Fruit fly (Drosophila melanogaster) whole organism, embryonic: ENCODE data around the gene CG33927.
A peak's percentile ranks its signal among the peaks of the same experiment; 100 is the strongest.

Experiments
- Abd-B ChIP-seq: fragments of 200-800 bp; sonication (Bioruptor generic); optimal IDR thresholded peaks from 2 replicates; lab custom pipeline; 2018; ENCODE audit warnings: missing biosample characterization, mild to moderate bottlenecking, missing genetic modification characterization, moderate library complexity
- B-H2 ChIP-seq: fragments of 200-800 bp; sonication (Bioruptor generic); optimal IDR thresholded peaks from 2 replicates; lab custom pipeline; 2018; ENCODE audit warnings: missing biosample characterization, mild to moderate bottlenecking, missing genetic modification characterization
- CG10209 ChIP-seq: fragments of 200-800 bp; sonication (Bioruptor generic); optimal IDR thresholded peaks from 3 replicates; lab custom pipeline; 2017; ENCODE audit warnings: missing biosample characterization, mild to moderate bottlenecking, missing genetic modification characterization, missing genetic modification reagents
- CG10462 ChIP-seq: fragments of 200-800 bp; sonication (Bioruptor generic); optimal IDR thresholded peaks from 2 replicates; lab custom pipeline; 2016; ENCODE audit warnings: missing biosample characterization, missing genetic modification characterization
- CG11247 ChIP-seq: fragments of 200-800 bp; sonication (Bioruptor generic); IDR thresholded peaks from 2 replicates; pipeline ENCODE4 v1.3.6; 2022; ENCODE audit warnings: missing biosample characterization, missing genetic modification characterization
- CG11695 ChIP-seq: fragments of 200-800 bp; sonication (Bioruptor generic); IDR thresholded peaks from 3 replicates; pipeline ENCODE4 v1.3.6; 2022; ENCODE audit warnings: missing biosample characterization, missing genetic modification characterization
- CG11696 ChIP-seq: fragments of 200-800 bp; sonication (Bioruptor generic); IDR thresholded peaks from 2 replicates; pipeline ENCODE4 v1.3.6; 2022; ENCODE audit warnings: missing biosample characterization, missing genetic modification characterization
- CG11723 ChIP-seq: fragments of 200-800 bp; sonication (Bioruptor generic); optimal IDR thresholded peaks from 2 replicates; lab custom pipeline; 2017; ENCODE audit warnings: missing biosample characterization, mild to moderate bottlenecking, missing genetic modification characterization
- CG12104 ChIP-seq: fragments of 200-800 bp; sonication (Bioruptor generic); optimal IDR thresholded peaks from 3 replicates; lab custom pipeline; 2016; ENCODE audit warnings: missing biosample characterization, missing genetic modification characterization
- CG12155 ChIP-seq: fragments of 200-800 bp; sonication (Bioruptor generic); optimal IDR thresholded peaks from 3 replicates; lab custom pipeline; 2016; ENCODE audit warnings: missing biosample characterization, missing genetic modification characterization
- CG13894 ChIP-seq: fragments of 200-800 bp; sonication (Bioruptor generic); optimal IDR thresholded peaks from 3 replicates; lab custom pipeline; 2018; ENCODE audit warnings: missing biosample characterization, mild to moderate bottlenecking, missing genetic modification characterization, moderate library complexity
- CG15696 ChIP-seq: fragments of 200-800 bp; sonication (Bioruptor generic); optimal IDR thresholded peaks from 2 replicates; lab custom pipeline; 2019; ENCODE audit warnings: missing biosample characterization, mild to moderate bottlenecking, missing genetic modification characterization, moderate library complexity
- CG1603 ChIP-seq: fragments of 200-800 bp; sonication (Bioruptor generic); optimal IDR thresholded peaks from 2 replicates; lab custom pipeline; 2019; ENCODE audit warnings: missing biosample characterization, mild to moderate bottlenecking, missing genetic modification characterization, moderate library complexity
- CG16815 ChIP-seq: fragments of 200-800 bp; sonication (Bioruptor generic); optimal IDR thresholded peaks from 3 replicates; lab custom pipeline; 2017; ENCODE audit warnings: missing biosample characterization, mild to moderate bottlenecking, missing genetic modification characterization
- CG17829 ChIP-seq: fragments of 200-800 bp; optimal IDR thresholded peaks from 2 replicates; lab custom pipeline; 2019; ENCODE audit warnings: missing biosample characterization, mild to moderate bottlenecking, missing genetic modification characterization, moderate library complexity
- CG1792 ChIP-seq: fragments of 200-800 bp; sonication (Bioruptor generic); optimal IDR thresholded peaks from 2 replicates; lab custom pipeline; 2016; ENCODE audit warnings: missing biosample characterization, missing genetic modification characterization
- CG18011 ChIP-seq: fragments of 200-800 bp; sonication (Bioruptor generic); optimal IDR thresholded peaks from 2 replicates; lab custom pipeline; 2017; ENCODE audit warnings: missing biosample characterization, missing genetic modification characterization, mild to moderate bottlenecking, moderate library complexity, missing genotype
- CG18262 ChIP-seq: fragments of 200-800 bp; optimal IDR thresholded peaks from 3 replicates; lab custom pipeline; 2019; ENCODE audit warnings: missing biosample characterization, mild to moderate bottlenecking, missing genetic modification characterization, moderate library complexity
- CG1832 ChIP-seq: fragments of 200-800 bp; sonication (Bioruptor generic); optimal IDR thresholded peaks from 2 replicates; lab custom pipeline; 2017; ENCODE audit warnings: missing biosample characterization, mild to moderate bottlenecking, missing genetic modification characterization, inconsistent platforms
- CG2199 ChIP-seq: fragments of 200-800 bp; sonication (Bioruptor generic); IDR thresholded peaks from 3 replicates; pipeline ENCODE4 v1.3.6; 2022; ENCODE audit warnings: missing biosample characterization, missing genetic modification characterization
- CG2712 ChIP-seq: fragments of 200-800 bp; optimal IDR thresholded peaks from 3 replicates; lab custom pipeline; 2019; ENCODE audit warnings: missing biosample characterization, mild to moderate bottlenecking, missing genetic modification characterization, moderate library complexity
- CG30431 ChIP-seq: fragments of 200-800 bp; sonication (Bioruptor generic); optimal IDR thresholded peaks from 2 replicates; lab custom pipeline; 2017; ENCODE audit warnings: missing biosample characterization, missing genetic modification characterization
- CG31388 ChIP-seq: fragments of 200-800 bp; sonication (Bioruptor generic); optimal IDR thresholded peaks from 2 replicates; lab custom pipeline; 2016; ENCODE audit warnings: missing biosample characterization, missing genetic modification characterization
- CG3838 ChIP-seq: fragments of 200-800 bp; sonication (Bioruptor generic); optimal IDR thresholded peaks from 3 replicates; lab custom pipeline; 2016; ENCODE audit warnings: missing biosample characterization, missing genetic modification characterization
- CG4328 ChIP-seq: fragments of 200-800 bp; sonication (Bioruptor generic); optimal IDR thresholded peaks from 3 replicates; lab custom pipeline; 2017; ENCODE audit warnings: missing biosample characterization, missing genetic modification reagents, missing genetic modification characterization
- CG4820 ChIP-seq: fragments of 200-800 bp; sonication (Bioruptor generic); optimal IDR thresholded peaks from 3 replicates; lab custom pipeline; 2016; ENCODE audit warnings: missing biosample characterization, missing genetic modification characterization
- CG4854 ChIP-seq: fragments of 200-800 bp; sonication (Bioruptor generic); optimal IDR thresholded peaks from 2 replicates; lab custom pipeline; 2016; ENCODE audit warnings: missing biosample characterization, missing genetic modification characterization, inconsistent platforms
- CG6689 ChIP-seq: fragments of 200-800 bp; sonication (Bioruptor generic); IDR thresholded peaks from 2 replicates; pipeline ENCODE4 v1.3.6; 2022; ENCODE audit warnings: missing biosample characterization, missing genetic modification characterization
- CG8281 ChIP-seq: fragments of 200-800 bp; sonication (Bioruptor generic); optimal IDR thresholded peaks from 2 replicates; lab custom pipeline; 2018; ENCODE audit warnings: missing biosample characterization, mild to moderate bottlenecking, missing genetic modification characterization, moderate library complexity
- HLH3B ChIP-seq: fragments of 200-800 bp; sonication (Bioruptor generic); IDR thresholded peaks from 2 replicates; pipeline ENCODE4 v1.3.6; 2022; ENCODE audit warnings: missing biosample characterization, missing genetic modification characterization
- HLH4C ChIP-seq: fragments of 200-800 bp; sonication (Bioruptor generic); IDR thresholded peaks from 3 replicates; pipeline ENCODE4 v1.3.6; 2022; ENCODE audit warnings: missing biosample characterization, missing genetic modification characterization; ENCODE audit not compliant: partially characterized antibody
- Hey ChIP-seq: fragments of 200-800 bp; sonication (Bioruptor generic); optimal IDR thresholded peaks from 3 replicates; lab custom pipeline; 2018; ENCODE audit warnings: missing biosample characterization, mild to moderate bottlenecking, missing genetic modification characterization
- Meics ChIP-seq: fragments of 200-800 bp; sonication (Bioruptor generic); optimal IDR thresholded peaks from 2 replicates; lab custom pipeline; 2017; ENCODE audit warnings: missing biosample characterization, mild to moderate bottlenecking, missing genetic modification characterization
- Myb ChIP-seq: fragments of 200-800 bp; sonication (Bioruptor generic); optimal IDR thresholded peaks from 2 replicates; lab custom pipeline; 2016; ENCODE audit warnings: missing biosample characterization, missing genetic modification characterization
- Stat92E ChIP-seq, 3 experiments: fragments of >200 bp in 2 of 3; fragments of 200-800 bp in 1 of 3; sonication (Bioruptor generic) in 1 of 3; optimal IDR thresholded peaks; 2 replicates each; lab custom pipeline; 2017 to 2019; ENCODE audit warnings: missing biosample characterization in 3 of 3, missing genetic modification characterization in 3 of 3, mild to moderate bottlenecking in 1 of 3, moderate library complexity in 1 of 3
- TFAM ChIP-seq: fragments of 200-800 bp; sonication (Bioruptor generic); optimal IDR thresholded peaks from 2 replicates; lab custom pipeline; 2017; ENCODE audit warnings: missing biosample characterization, missing genetic modification characterization, inconsistent platforms
- ac ChIP-seq: fragments of 200-800 bp; sonication (Bioruptor generic); optimal IDR thresholded peaks from 3 replicates; lab custom pipeline; 2017; ENCODE audit warnings: missing biosample characterization, mild to moderate bottlenecking, missing genetic modification characterization
- bsh ChIP-seq, 2 experiments: fragments of 200-800 bp; sonication (Bioruptor generic); optimal IDR thresholded peaks; 2 replicates each; lab custom pipeline; 2017 to 2018; ENCODE audit warnings: mild to moderate bottlenecking in 2 of 2, missing biosample characterization in 2 of 2, missing genetic modification characterization in 2 of 2, moderate library complexity in 1 of 2
- cato ChIP-seq: fragments of 200-800 bp; sonication (Bioruptor generic); optimal IDR thresholded peaks from 2 replicates; lab custom pipeline; 2016; ENCODE audit warnings: missing biosample characterization, missing genetic modification characterization, borderline replicate concordance
- caup ChIP-seq: fragments of 200-800 bp; sonication (Bioruptor generic); optimal IDR thresholded peaks from 3 replicates; lab custom pipeline; 2017; ENCODE audit warnings: missing biosample characterization, mild to moderate bottlenecking, missing genetic modification characterization, moderate library complexity; ENCODE audit not compliant: severe bottlenecking
- exex ChIP-seq: fragments of 200-800 bp; sonication (Bioruptor generic); optimal IDR thresholded peaks from 4 replicates; lab custom pipeline; 2018; ENCODE audit warnings: missing biosample characterization, mild to moderate bottlenecking, missing genetic modification characterization, moderate library complexity
- gro ChIP-seq: fragments of 200-800 bp; sonication (Bioruptor generic); optimal IDR thresholded peaks from 2 replicates; lab custom pipeline; 2016; ENCODE audit warnings: missing biosample characterization, missing genetic modification characterization
- lilli ChIP-seq: fragments of 200-800 bp; sonication (Bioruptor generic); optimal IDR thresholded peaks from 3 replicates; lab custom pipeline; 2016; ENCODE audit warnings: missing biosample characterization, missing genetic modification characterization
- pnt ChIP-seq: fragments of 200-800 bp; sonication (Bioruptor generic); optimal IDR thresholded peaks from 3 replicates; lab custom pipeline; 2016; ENCODE audit warnings: missing biosample characterization, missing genetic modification characterization
- ranshi ChIP-seq: fragments of 200-800 bp; sonication (Bioruptor generic); IDR thresholded peaks from 2 replicates; pipeline ENCODE4 v1.3.6; 2022; ENCODE audit warnings: missing biosample characterization, missing genetic modification characterization
- seq ChIP-seq: fragments of 200-800 bp; sonication (Bioruptor generic); IDR thresholded peaks from 2 replicates; pipeline ENCODE4 v1.3.6; 2022; ENCODE audit warnings: missing biosample characterization, missing genetic modification characterization
- sim ChIP-seq: fragments of 200-800 bp; sonication (Bioruptor generic); IDR thresholded peaks from 2 replicates; pipeline ENCODE4 v1.3.6; 2022; ENCODE audit warnings: missing biosample characterization, missing genetic modification characterization
- slbo ChIP-seq: fragments of 200-800 bp; sonication (Bioruptor generic); IDR thresholded peaks from 2 replicates; pipeline ENCODE4 v1.3.6; 2022; ENCODE audit warnings: missing biosample characterization, missing genetic modification characterization
- trem ChIP-seq: fragments of 200-800 bp; optimal IDR thresholded peaks from 3 replicates; lab custom pipeline; 2019; ENCODE audit warnings: missing biosample characterization, mild to moderate bottlenecking, missing genetic modification characterization, moderate library complexity
- twi ChIP-seq: fragments of 200-800 bp; optimal IDR thresholded peaks from 2 replicates; lab custom pipeline; 2019; ENCODE audit warnings: missing biosample characterization, mild to moderate bottlenecking, missing genetic modification characterization, moderate library complexity

Gene CG33927

DNA sequence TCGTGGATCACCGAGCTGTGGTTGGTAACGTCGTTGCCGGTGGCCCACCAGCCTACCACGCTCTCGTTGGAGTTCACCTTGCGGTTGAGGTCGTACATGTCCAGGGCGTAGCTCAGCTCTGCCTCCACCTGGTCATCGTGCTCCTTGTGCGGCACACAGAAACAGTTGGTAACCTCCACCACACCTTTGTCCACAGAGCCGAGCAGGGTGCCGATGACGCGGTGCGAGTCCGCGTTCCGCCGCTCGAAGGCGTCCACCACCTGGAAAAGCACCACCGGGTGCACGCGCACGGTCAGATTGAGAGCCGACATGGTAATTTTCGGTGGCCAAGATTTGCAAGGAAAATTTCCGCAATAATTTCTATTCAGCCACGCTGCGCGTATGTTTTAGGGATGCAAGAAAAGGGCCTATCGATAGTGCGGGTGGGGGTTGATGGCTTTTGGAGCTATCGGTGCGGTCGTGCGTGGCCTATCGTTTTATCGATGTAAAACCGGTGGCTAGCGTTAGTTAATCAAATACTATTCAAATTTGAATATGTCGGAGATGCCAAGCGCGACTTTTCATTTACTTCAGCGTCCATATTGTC is 23.5 kb upstream of the CG33927 start, which contains the start of gene eIF3f1 (continued):
- TF ChIP-seq CG1832 (no peak), CG11247 (GFP tag; lab: Robert Waterston, UW) (0 out of 2 replicates have a peak, but pooled peaks have one; percentile 14), Abd-B (GFP tag; lab: Kevin White, UChicago) (no peak), B-H2 (GFP tag; lab: Kevin White, UChicago) (no peak), CG1792 (GFP tag; lab: Kevin White, UChicago) (no peak), ac (no peak), Stat92E (GFP tag; optimal IDR thresholded peaks at IDR 0.05; lab: Kevin White, UChicago) (peak in 1 of 3 experiments; percentile 45), CG13894 (tag; lab: Kevin White, UChicago) (no peak), CG31388 (no peak), CG2199 (0 out of 3 replicates have a peak, but pooled peaks have one; percentile 55), Hey (tag; lab: Kevin White, UChicago) (no peak), CG18011 (no peak), trem (tag; lab: Kevin White, UChicago) (peak; percentile 69), slbo (peak; percentile 50; the same call in 1 of the 2 replicates), CG11723 (GFP tag; lab: Kevin White, UChicago) (no peak), HLH3B (no peak), CG16815 (GFP tag; lab: Kevin White, UChicago) (no peak), pnt (GFP tag; lab: Kevin White, UChicago) (no peak), CG4820 (GFP tag; lab: Kevin White, UChicago) (no peak), CG11696 (no peak), Meics (GFP tag; lab: Kevin White, UChicago) (no peak), twi (no peak), CG30431 (GFP tag; lab: Kevin White, UChicago) (no peak), HLH4C (GFP tag; lab: Robert Waterston, UW) (peak; percentile 99), ranshi (GFP tag; lab: Robert Waterston, UW) (peak; percentile 19; the same call in 1 of the 2 replicates), lilli (GFP tag; lab: Kevin White, UChicago) (no peak), bsh (GFP tag; optimal IDR thresholded peaks at IDR 0.05; lab: Kevin White, UChicago) (no peak), CG4328 (GFP tag; lab: Kevin White, UChicago) (no peak), CG11695 (no peak), TFAM (GFP tag; lab: Kevin White, UChicago) (no peak), caup (GFP tag; lab: Kevin White, UChicago) (no peak), CG15696 (tag; lab: Kevin White, UChicago) (no peak), seq (GFP tag; lab: Robert Waterston, UW) (peak; percentile 42; the same call in 1 of the 2 replicates), CG10462 (GFP tag; lab: Kevin White, UChicago) (no peak), CG3838 (GFP tag; lab: Kevin White, UChicago) (no peak), CG2712 (peak; percentile 42), CG1603 (tag; lab: Kevin White, UChicago) (peak; percentile 80), CG6689 (GFP tag; lab: Robert Waterston, UW) (0 out of 2 replicates have a peak, but pooled peaks have one; percentile 17), CG4854 (GFP tag; lab: Kevin White, UChicago) (no peak), cato (GFP tag; lab: Kevin White, UChicago) (no peak), CG12155 (no peak), Myb (GFP tag; lab: Kevin White, UChicago) (peak; percentile 97), sim (GFP tag; lab: Robert Waterston, UW) (no peak), CG18262 (tag; lab: Kevin White, UChicago) (peak; percentile 12), CG17829 (peak; percentile 52), CG8281 (tag; lab: Kevin White, UChicago) (no peak), gro (GFP tag; lab: Kevin White, UChicago) (peak; percentile 10), exex (tag; lab: Kevin White, UChicago) (no peak), CG10209 (GFP tag; lab: Kevin White, UChicago) (no peak), CG12104 (no peak)
